Worm (Caenorhabditis elegans) whole organism, L4 larva: ENCODE results near the gene aptf-3.

Experiments
- D1046.2 ChIP-seq: fragments of 200-800 bp; sonication (Bioruptor generic); IDR thresholded peaks from 2 replicates; pipeline ENCODE4 v1.3.6; 2022; ENCODE audit warnings: missing genetic modification characterization, missing compliant biosample characterization
- R02D3.7 ChIP-seq: fragments of 150-350 bp; sonication (generic microtip); optimal IDR thresholded peaks from 3 replicates; lab custom pipeline; 2014; ENCODE audit warnings: missing biosample characterization, missing genetic modification characterization
- Y105C5A.15 ChIP-seq: fragments of 200-800 bp; sonication (Bioruptor generic); IDR thresholded peaks from 2 replicates; pipeline ENCODE4 v1.3.6; 2022; ENCODE audit warnings: missing genetic modification characterization, missing compliant biosample characterization
- aha-1 ChIP-seq: fragments of 150-350 bp; peaks from one replicate; lab custom pipeline; 2014; ENCODE audit warnings: missing biosample characterization, missing genetic modification characterization
- ceh-20 ChIP-seq: fragments of 200-800 bp; sonication (Bioruptor generic); IDR thresholded peaks from 2 replicates; pipeline ENCODE4 v1.3.6; 2022; ENCODE audit warnings: missing genetic modification reagents, missing genetic modification characterization, missing compliant biosample characterization
- cey-2 ChIP-seq: sonication (generic microtip); optimal IDR thresholded peaks from 3 replicates; lab custom pipeline; 2017; ENCODE audit warnings: missing genetic modification characterization, mild to moderate bottlenecking, missing compliant biosample characterization, antibody characterized with exemption, borderline replicate concordance; ENCODE audit not compliant: insufficient read depth
- daf-16 ChIP-seq, 3 experiments: sonication (generic microtip); optimal IDR thresholded peaks; 2 replicates each; lab custom pipeline; 2016 to 2017; ENCODE audit warnings: missing genetic modification characterization in 3 of 3, missing genetic modification reagents in 3 of 3, mild to moderate bottlenecking in 2 of 3, missing compliant biosample characterization in 2 of 3, missing biosample characterization in 1 of 3, moderate library complexity in 1 of 3
- daf-8 ChIP-seq: fragments of 200-800 bp; sonication (Bioruptor generic); IDR thresholded peaks from 2 replicates; pipeline ENCODE4 v1.3.6; 2022; ENCODE audit warnings: missing genetic modification characterization, missing compliant biosample characterization
- dmd-6 ChIP-seq: fragments of 200-800 bp; sonication (Bioruptor generic); IDR thresholded peaks from 2 replicates; pipeline ENCODE4 v1.3.6; 2022; ENCODE audit warnings: missing genetic modification reagents, missing genetic modification characterization, missing compliant biosample characterization
- dmd-9 ChIP-seq: fragments of 200-800 bp; sonication (Bioruptor generic); IDR thresholded peaks from 2 replicates; pipeline ENCODE4 v1.3.6; 2022; ENCODE audit warnings: missing genetic modification reagents, missing genetic modification characterization, missing compliant biosample characterization
- dve-1 ChIP-seq: sonication (generic microtip); optimal IDR thresholded peaks from 2 replicates; lab custom pipeline; 2017; ENCODE audit warnings: antibody characterized with exemption, mild to moderate bottlenecking, missing genetic modification characterization, missing compliant biosample characterization; ENCODE audit not compliant: insufficient read depth
- egl-43 ChIP-seq: fragments of 200-800 bp; sonication (Bioruptor generic); IDR thresholded peaks from 2 replicates; pipeline ENCODE4 v1.3.6; 2022; ENCODE audit warnings: missing genetic modification reagents, missing genetic modification characterization, missing compliant biosample characterization
- hlh-11 ChIP-seq: fragments of 200-800 bp; sonication (Bioruptor generic); optimal IDR thresholded peaks from 2 replicates; lab custom pipeline; 2018; ENCODE audit warnings: mild to moderate bottlenecking, missing genetic modification characterization, missing compliant biosample characterization
- hlh-30 ChIP-seq: sonication (generic microtip); optimal IDR thresholded peaks from 2 replicates; lab custom pipeline; 2017; ENCODE audit warnings: antibody characterized with exemption, mild to moderate bottlenecking, missing genetic modification characterization, missing compliant biosample characterization; ENCODE audit not compliant: insufficient read depth
- lin-38 ChIP-seq: fragments of 200-800 bp; sonication (Bioruptor generic); IDR thresholded peaks from 2 replicates; pipeline ENCODE4 v1.3.6; 2022; ENCODE audit warnings: missing genetic modification reagents, missing genetic modification characterization, missing compliant biosample characterization
- mxl-3 ChIP-seq: fragments of 200-800 bp; sonication (Bioruptor generic); optimal IDR thresholded peaks from 2 replicates; lab custom pipeline; 2018; ENCODE audit warnings: mild to moderate bottlenecking, missing genetic modification characterization, missing compliant biosample characterization
- nhr-10 ChIP-seq: fragments of 150-350 bp; optimal IDR thresholded peaks from 2 replicates; lab custom pipeline; 2014; ENCODE audit warnings: missing biosample characterization, missing genetic modification characterization
- nhr-102 ChIP-seq: sonication (generic microtip); optimal IDR thresholded peaks from 2 replicates; lab custom pipeline; 2016; ENCODE audit warnings: mild to moderate bottlenecking, missing genetic modification characterization, moderate library complexity, missing compliant biosample characterization
- nhr-11 ChIP-seq: fragments of 150-350 bp; optimal IDR thresholded peaks from 2 replicates; lab custom pipeline; 2014; ENCODE audit warnings: missing biosample characterization, missing genetic modification characterization
- nhr-25 ChIP-seq: sonication (generic microtip); optimal IDR thresholded peaks from 2 replicates; lab custom pipeline; 2017; ENCODE audit warnings: missing genetic modification characterization, mild to moderate bottlenecking, missing compliant biosample characterization, antibody characterized with exemption, moderate library complexity, borderline replicate concordance; ENCODE audit not compliant: insufficient read depth
- nhr-28 ChIP-seq: fragments of 150-350 bp; optimal IDR thresholded peaks from 2 replicates; lab custom pipeline; 2014; ENCODE audit warnings: missing biosample characterization, missing genetic modification characterization
- nhr-41 ChIP-seq: fragments of 200-800 bp; sonication (Bioruptor generic); IDR thresholded peaks from 2 replicates; pipeline ENCODE4 v1.3.6; 2022; ENCODE audit warnings: missing genetic modification reagents, missing genetic modification characterization, missing compliant biosample characterization
- nhr-42 ChIP-seq: fragments of 200-800 bp; sonication (Bioruptor generic); IDR thresholded peaks from 2 replicates; pipeline ENCODE4 v1.3.6; 2022; ENCODE audit warnings: missing genetic modification characterization, missing compliant biosample characterization
- nhr-48 ChIP-seq: sonication (generic microtip); optimal IDR thresholded peaks from 2 replicates; lab custom pipeline; 2016; ENCODE audit warnings: mild to moderate bottlenecking, missing genetic modification characterization, missing compliant biosample characterization
- nhr-6 ChIP-seq: fragments of 150-350 bp; optimal IDR thresholded peaks from 2 replicates; lab custom pipeline; 2014; ENCODE audit warnings: missing biosample characterization, missing genetic modification characterization
- nhr-77 ChIP-seq: fragments of 150-350 bp; optimal IDR thresholded peaks from 2 replicates; lab custom pipeline; 2014; ENCODE audit warnings: missing biosample characterization, missing genetic modification characterization
- pha-4 ChIP-seq, 2 experiments: fragments of 150-350 bp in 1 of 2; fragments of 200-800 bp in 1 of 2; sonication (Bioruptor generic) in 1 of 2; IDR thresholded peaks in 1 of 2; optimal IDR thresholded peaks in 1 of 2; 2 replicates each; pipeline versions ENCODE4 v1.3.6 to Lab custom; 2014 to 2022; ENCODE audit warnings: missing genetic modification characterization in 2 of 2, missing genetic modification reagents in 2 of 2, missing biosample characterization in 1 of 2, missing compliant biosample characterization in 1 of 2
- php-3 ChIP-seq: fragments of 200-800 bp; sonication (Bioruptor generic); IDR thresholded peaks from 2 replicates; pipeline ENCODE4 v1.3.6; 2022; ENCODE audit warnings: missing genetic modification reagents, missing genetic modification characterization, missing compliant biosample characterization
- pqm-1 ChIP-seq: sonication (generic microtip); optimal IDR thresholded peaks from 2 replicates; lab custom pipeline; 2017; ENCODE audit warnings: missing biosample characterization, missing genetic modification characterization
- sdz-12 ChIP-seq: fragments of 200-800 bp; sonication (Bioruptor generic); optimal IDR thresholded peaks from 2 replicates; lab custom pipeline; 2018; ENCODE audit warnings: mild to moderate bottlenecking, missing genetic modification characterization, missing compliant biosample characterization
- spr-1 ChIP-seq: sonication (generic microtip); optimal IDR thresholded peaks from 2 replicates; lab custom pipeline; 2016; ENCODE audit warnings: mild to moderate bottlenecking, missing genetic modification characterization, missing compliant biosample characterization
- tra-1 ChIP-seq: fragments of 200-800 bp; sonication (Bioruptor generic); IDR thresholded peaks from 2 replicates; pipeline ENCODE4 v1.3.6; 2022; ENCODE audit warnings: missing genetic modification reagents, missing genetic modification characterization, missing compliant biosample characterization
- unc-62 ChIP-seq, 3 experiments: fragments of 150-350 bp in 1 of 3; sonication (generic microtip); optimal IDR thresholded peaks in 2 of 3; peaks in 1 of 3; 1 replicate in 1 of 3; 2 replicates in 2 of 3; lab custom pipeline; 2014 to 2017; ENCODE audit warnings: missing biosample characterization in 3 of 3, missing genetic modification characterization in 3 of 3, missing genetic modification reagents in 3 of 3, missing genotype in 1 of 3
- zip-11 ChIP-seq: fragments of 200-800 bp; sonication (Bioruptor generic); IDR thresholded peaks from 2 replicates; pipeline ENCODE4 v1.3.6; 2022; ENCODE audit warnings: missing genetic modification characterization, missing compliant biosample characterization

aptf-3 gene

DNA sequence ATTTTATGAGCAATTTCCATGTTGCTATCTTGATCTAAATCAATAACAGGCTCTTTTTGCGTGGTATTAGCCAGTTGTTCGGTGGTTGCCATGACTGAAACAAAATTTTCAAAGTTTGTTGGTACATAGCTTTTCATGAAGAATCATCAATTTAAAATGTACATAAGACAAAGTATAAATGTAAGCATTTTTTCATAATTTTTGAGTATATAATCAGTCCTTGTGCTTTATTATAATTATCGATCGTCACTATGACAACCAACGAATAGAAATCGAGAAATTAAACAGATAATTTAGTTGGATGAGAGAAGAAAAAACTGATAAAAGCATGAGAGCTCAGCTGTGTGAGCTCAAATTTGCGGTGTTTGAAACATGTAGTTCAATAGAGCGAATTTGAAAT is 27.9 kb downstream of the aptf-3 start, which contains the start of gene T22C8.3:
TSS of gene T22C8.3 (minus strand) at position 101 of the 400 bp plus-strand sequence.
- peak; percentile 14 for TF ChIP-seq nhr-28 (tag; lab: Kevin White, UChicago)
- no peak for TF ChIP-seq nhr-11 (tag; lab: Kevin White, UChicago)
- TF ChIP-seq, all 104 proteins: peak for 1

DNA sequence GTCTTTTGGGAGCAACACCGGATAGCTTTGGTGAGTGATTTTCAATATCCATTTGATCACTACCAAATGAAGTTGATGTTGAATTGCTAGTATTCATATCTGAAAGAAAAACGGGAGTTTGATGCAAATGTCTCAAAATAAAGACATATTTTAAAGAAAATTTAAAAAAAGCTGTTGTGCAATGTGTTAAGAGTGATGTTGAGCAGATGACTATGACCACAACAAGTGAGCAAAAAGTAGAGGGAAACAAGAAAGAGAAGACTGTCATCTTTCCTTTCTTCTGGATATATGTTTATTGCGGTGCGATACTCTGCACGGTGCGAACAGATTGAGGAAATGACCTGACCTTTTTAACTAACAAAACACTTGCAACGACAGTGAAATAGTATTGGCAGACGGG is 29.4 kb downstream of the aptf-3 start, which contains the start of gene T22C8.4:
TSS of gene T22C8.4 (minus strand) at position 101 of the 400 bp plus-strand sequence.
- TF ChIP-seq nhr-102: no peak
- TF ChIP-seq R02D3.7: no peak
- no peak for TF ChIP-seq dmd-6 (GFP tag; lab: Robert Waterston, UW)
- TF ChIP-seq cey-2 (tag; lab: Kevin White, UChicago): no peak
- no peak for TF ChIP-seq hlh-30
- TF ChIP-seq nhr-77 (tag; lab: Kevin White, UChicago): no peak
- TF ChIP-seq lin-38 (GFP tag; lab: Robert Waterston, UW): no peak
- TF ChIP-seq nhr-10 (tag; lab: Kevin White, UChicago): no peak
- TF ChIP-seq egl-43 (GFP tag; lab: Robert Waterston, UW): no peak
- no peak for TF ChIP-seq nhr-25 (tag; lab: Kevin White, UChicago)
- TF ChIP-seq Y105C5A.15 (GFP tag; lab: Robert Waterston, UW): no peak
- TF ChIP-seq daf-8: no peak
- TF ChIP-seq sdz-12: no peak
- no peak for TF ChIP-seq dmd-9 (GFP tag; lab: Robert Waterston, UW)

DNA sequence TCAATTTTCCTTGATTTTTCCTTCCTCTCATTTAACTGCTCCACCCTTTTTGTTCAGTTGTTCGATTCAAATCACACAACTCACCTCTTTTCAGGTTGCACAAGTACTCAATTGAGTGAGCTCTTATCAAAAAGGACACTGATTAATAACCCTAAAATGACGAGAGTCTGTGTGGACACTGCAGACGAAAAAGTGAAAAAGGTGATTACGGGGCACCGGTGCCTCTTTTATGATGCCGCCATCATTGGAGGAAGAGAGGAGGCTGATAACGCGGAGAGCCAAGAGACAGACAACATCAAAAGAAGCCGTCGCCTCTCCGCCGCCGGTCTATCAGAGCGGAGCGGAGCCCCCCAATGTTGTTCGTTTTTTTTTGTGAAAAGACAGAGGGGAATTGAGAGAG is 31.2 kb downstream of the aptf-3 start, which contains the start of gene sptf-2:
TSS of gene sptf-2 (plus strand) at position 297 of the 400 bp plus-strand sequence.
- TF ChIP-seq nhr-6 (peak; percentile 59), mxl-3 (GFP tag; lab: Kevin White, UChicago) (peak; percentile 52), nhr-41 (GFP tag; lab: Robert Waterston, UW) (peak; percentile 64; the same call in 1 of the 2 replicates), pqm-1 (peak; percentile 97), spr-1 (tag; lab: Kevin White, UChicago) (no peak), dve-1 (tag; lab: Kevin White, UChicago) (peak; percentile 79), pha-4 (GFP tag; IDR thresholded peaks at IDR 0.05; lab: Robert Waterston, UW) (peak; percentile 34; the same call in 1 of the 2 replicates), pha-4 (tag; optimal IDR thresholded peaks at IDR 0.05; lab: Kevin White, UChicago) (no peak), aha-1 (peak; percentile 50), nhr-42 (GFP tag; lab: Robert Waterston, UW) (no peak), nhr-28 (tag; lab: Kevin White, UChicago) (peak; percentile 92), ceh-20 (GFP tag; lab: Robert Waterston, UW) (no peak), tra-1 (GFP tag; lab: Robert Waterston, UW) (peak; percentile 86), nhr-77 (tag; lab: Kevin White, UChicago) (peak; percentile 76), hlh-11 (tag; lab: Kevin White, UChicago) (peak; percentile 87), dmd-6 (GFP tag; lab: Robert Waterston, UW) (peak; percentile 84), zip-11 (GFP tag; lab: Robert Waterston, UW) (no peak), D1046.2 (GFP tag; lab: Robert Waterston, UW) (no peak), nhr-48 (tag; lab: Kevin White, UChicago) (peak; percentile 21), php-3 (peak; percentile 97), daf-16 (GFP tag; optimal IDR thresholded peaks at IDR 0.05; lab: Kevin White, UChicago) (peak in 1 of 2 experiments; percentile 7), daf-16 (tag; optimal IDR thresholded peaks at IDR 0.05; lab: Kevin White, UChicago) (peak; percentile 85)

DNA sequence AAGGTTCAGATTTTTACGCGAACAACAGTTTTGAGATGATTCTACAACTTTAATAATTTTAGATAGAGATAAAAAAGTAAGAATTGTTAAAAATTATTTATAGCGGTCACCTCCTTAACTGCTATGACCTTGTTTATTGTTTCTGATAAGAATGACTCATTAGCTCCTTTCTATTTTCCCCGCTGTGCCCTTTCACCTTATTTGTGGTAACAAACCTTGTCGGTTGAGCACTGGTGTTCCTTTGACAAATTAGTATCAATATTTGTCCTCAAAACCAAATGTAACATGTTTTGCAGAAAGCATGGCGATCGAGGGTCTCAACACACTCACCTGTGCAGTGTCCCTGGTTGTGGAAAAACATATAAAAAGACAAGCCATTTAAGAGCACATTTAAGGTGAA is 32.6 kb downstream of the aptf-3 start:
- peak in 1 of 2 experiments; percentile 78 for TF ChIP-seq unc-62 (GFP tag; optimal IDR thresholded peaks at IDR 0.05 in 1 of 2; lab: Kevin White, UChicago)
- TF ChIP-seq unc-62 (tag; optimal IDR thresholded peaks at IDR 0.05; lab: Kevin White, UChicago): no peak
- no peak for TF ChIP-seq nhr-6
- TF ChIP-seq, all 104 proteins: peak for 1
